Fruit fly (Drosophila melanogaster) whole organism, embryonic: ENCODE measurements around the gene Ppox.

Experiments
- B-H1 ChIP-seq: fragments of 200-800 bp; sonication (Bioruptor generic); IDR thresholded peaks from 3 replicates; pipeline ENCODE4 v1.3.6; 2022; ENCODE audit warnings: missing biosample characterization, missing genetic modification characterization
- CG1024 ChIP-seq: fragments of 200-800 bp; sonication (Bioruptor generic); IDR thresholded peaks from 2 replicates; pipeline ENCODE4 v1.3.6; 2022; ENCODE audit warnings: missing biosample characterization, missing genetic modification characterization
- CG10267 ChIP-seq: fragments of 200-800 bp; sonication (Bioruptor generic); optimal IDR thresholded peaks from 2 replicates; lab custom pipeline; 2018; ENCODE audit warnings: missing biosample characterization, mild to moderate bottlenecking, missing genetic modification characterization, moderate library complexity
- CG10274 ChIP-seq: fragments of 200-800 bp; sonication (Bioruptor generic); optimal IDR thresholded peaks from 3 replicates; lab custom pipeline; 2017; ENCODE audit warnings: missing biosample characterization, mild to moderate bottlenecking, missing genetic modification characterization
- CG10959 ChIP-seq: fragments of 200-800 bp; sonication (Bioruptor generic); IDR thresholded peaks from 2 replicates; pipeline ENCODE4 v1.3.6; 2022; ENCODE audit warnings: missing biosample characterization, missing genetic modification characterization
- CG11456 ChIP-seq: fragments of 200-800 bp; sonication (Bioruptor generic); IDR thresholded peaks from 3 replicates; pipeline ENCODE4 v1.3.6; 2022; ENCODE audit warnings: missing biosample characterization, missing genetic modification characterization
- CG11504 ChIP-seq: fragments of 200-800 bp; sonication (Bioruptor generic); optimal IDR thresholded peaks from 3 replicates; lab custom pipeline; 2019; ENCODE audit warnings: missing biosample characterization, mild to moderate bottlenecking, missing genetic modification characterization, moderate library complexity
- CG12071 ChIP-seq: fragments of 200-800 bp; sonication (Bioruptor generic); optimal IDR thresholded peaks from 3 replicates; lab custom pipeline; 2018; ENCODE audit warnings: missing biosample characterization, mild to moderate bottlenecking, missing genetic modification characterization
- CG12299 ChIP-seq: fragments of 200-800 bp; sonication (Bioruptor generic); optimal IDR thresholded peaks from 2 replicates; lab custom pipeline; 2018; ENCODE audit warnings: missing biosample characterization, mild to moderate bottlenecking, missing genetic modification characterization
- CG14860 ChIP-seq: fragments of 200-800 bp; sonication (Bioruptor generic); IDR thresholded peaks from 3 replicates; pipeline ENCODE4 v1.3.6; 2022; ENCODE audit warnings: missing biosample characterization, missing genetic modification characterization; ENCODE audit not compliant: partially characterized antibody
- CG1529 ChIP-seq: fragments of 200-800 bp; sonication (Bioruptor generic); optimal IDR thresholded peaks from 3 replicates; lab custom pipeline; 2018; ENCODE audit warnings: missing biosample characterization, missing genetic modification characterization
- CG17328 ChIP-seq: fragments of 200-800 bp; sonication (Bioruptor generic); IDR thresholded peaks from 2 replicates; pipeline ENCODE4 v1.3.6; 2022; ENCODE audit warnings: missing biosample characterization, missing genetic modification characterization
- CG17802 ChIP-seq: fragments of 200-800 bp; sonication (Bioruptor generic); optimal IDR thresholded peaks from 2 replicates; lab custom pipeline; 2018; ENCODE audit warnings: missing biosample characterization, mild to moderate bottlenecking, missing genetic modification characterization, moderate library complexity
- CG17829 ChIP-seq: fragments of 200-800 bp; optimal IDR thresholded peaks from 2 replicates; lab custom pipeline; 2019; ENCODE audit warnings: missing biosample characterization, mild to moderate bottlenecking, missing genetic modification characterization, moderate library complexity
- CG2199 ChIP-seq: fragments of 200-800 bp; sonication (Bioruptor generic); IDR thresholded peaks from 3 replicates; pipeline ENCODE4 v1.3.6; 2022; ENCODE audit warnings: missing biosample characterization, missing genetic modification characterization
- CG30020 ChIP-seq: fragments of 200-800 bp; optimal IDR thresholded peaks from 2 replicates; lab custom pipeline; 2019; ENCODE audit warnings: missing biosample characterization, mild to moderate bottlenecking, missing genetic modification characterization, moderate library complexity
- CG31224 ChIP-seq: fragments of 200-800 bp; sonication (Bioruptor generic); IDR thresholded peaks from 2 replicates; pipeline ENCODE4 v1.3.6; 2022; ENCODE audit warnings: missing biosample characterization, missing genetic modification characterization
- CG32772 ChIP-seq: fragments of 200-800 bp; sonication (Bioruptor generic); IDR thresholded peaks from 2 replicates; pipeline ENCODE4 v1.3.6; 2022; ENCODE audit warnings: missing biosample characterization, missing genetic modification characterization
- CG34224 ChIP-seq: fragments of 200-800 bp; sonication (Bioruptor generic); IDR thresholded peaks from 3 replicates; pipeline ENCODE4 v1.3.6; 2022; ENCODE audit warnings: missing biosample characterization, missing genetic modification characterization; ENCODE audit not compliant: partially characterized antibody
- CG43689 ChIP-seq: fragments of 200-800 bp; sonication (Bioruptor generic); IDR thresholded peaks from 2 replicates; pipeline ENCODE4 v1.3.6; 2022; ENCODE audit warnings: missing biosample characterization, missing genetic modification characterization
- CG6272 ChIP-seq: fragments of 200-800 bp; sonication (Bioruptor generic); IDR thresholded peaks from 2 replicates; pipeline ENCODE4 v1.3.6; 2022; ENCODE audit warnings: missing biosample characterization, missing genetic modification characterization
- CG7745 ChIP-seq: fragments of 200-800 bp; sonication (Bioruptor generic); optimal IDR thresholded peaks from 2 replicates; lab custom pipeline; 2018; ENCODE audit warnings: missing biosample characterization, mild to moderate bottlenecking, missing genetic modification characterization, moderate library complexity
- CTCF ChIP-seq: fragments of 200-800 bp; sonication (Bioruptor generic); optimal IDR thresholded peaks from 2 replicates; lab custom pipeline; 2017; ENCODE audit warnings: missing biosample characterization, mild to moderate bottlenecking, missing genetic modification characterization, moderate library complexity
- Chrac-16 ChIP-seq: fragments of 200-800 bp; sonication (Bioruptor generic); optimal IDR thresholded peaks from 3 replicates; lab custom pipeline; 2016; ENCODE audit warnings: missing biosample characterization, missing genetic modification characterization
- CrebB ChIP-seq: fragments of 200-800 bp; sonication (Bioruptor generic); optimal IDR thresholded peaks from 3 replicates; lab custom pipeline; 2018; ENCODE audit warnings: missing biosample characterization, mild to moderate bottlenecking, missing genetic modification characterization
- D ChIP-seq, 2 experiments: fragments of 200-800 bp in 1 of 2; fragments of >200 bp in 1 of 2; sonication (Bioruptor generic) in 1 of 2; optimal IDR thresholded peaks; 2 replicates in 1 of 2; 3 replicates in 1 of 2; lab custom pipeline; 2017; ENCODE audit warnings: mild to moderate bottlenecking in 1 of 2, missing biosample characterization in 1 of 2, missing genetic modification characterization in 1 of 2, missing genetic modification reagents in 1 of 2
- Dbx ChIP-seq: fragments of 200-800 bp; sonication (Bioruptor generic); IDR thresholded peaks from 3 replicates; pipeline ENCODE4 v1.3.6; 2022; ENCODE audit warnings: missing biosample characterization, missing genetic modification characterization
- Dfd ChIP-seq, 2 experiments: fragments of >200 bp; optimal IDR thresholded peaks; 2 replicates each; lab custom pipeline; 2017; ENCODE audit warnings: missing biosample characterization in 2 of 2, missing genetic modification characterization in 2 of 2
- Dref ChIP-seq: fragments of 200-800 bp; sonication (Bioruptor generic); IDR thresholded peaks from 2 replicates; pipeline ENCODE4 v1.3.6; 2022; ENCODE audit warnings: missing biosample characterization, missing genetic modification characterization
- Drgx ChIP-seq: fragments of 200-800 bp; sonication (Bioruptor generic); IDR thresholded peaks from 2 replicates; pipeline ENCODE4 v1.3.6; 2022; ENCODE audit warnings: missing biosample characterization, missing genetic modification characterization
- Gug ChIP-seq: fragments of 200-800 bp; sonication (Bioruptor generic); IDR thresholded peaks from 4 replicates; pipeline ENCODE4 v1.3.6; 2022; ENCODE audit warnings: missing biosample characterization, missing genetic modification characterization
- HLHmδ ChIP-seq: fragments of 200-800 bp; sonication (Bioruptor generic); optimal IDR thresholded peaks from 2 replicates; lab custom pipeline; 2018; ENCODE audit warnings: missing biosample characterization, mild to moderate bottlenecking, missing genetic modification characterization, moderate library complexity
- Hand ChIP-seq: fragments of 200-800 bp; sonication (Bioruptor generic); optimal IDR thresholded peaks from 2 replicates; lab custom pipeline; 2017; ENCODE audit warnings: mild to moderate bottlenecking, missing biosample characterization, missing genetic modification reagents, missing genetic modification characterization
- Kr ChIP-seq: fragments of 200-800 bp; sonication (Bioruptor generic); optimal IDR thresholded peaks from 2 replicates; lab custom pipeline; 2017; ENCODE audit warnings: missing biosample characterization, mild to moderate bottlenecking, missing genetic modification characterization
- NK7.1 ChIP-seq: fragments of 200-800 bp; sonication (Bioruptor generic); optimal IDR thresholded peaks from 3 replicates; lab custom pipeline; 2016; ENCODE audit warnings: missing biosample characterization, missing genetic modification characterization
- Side ChIP-seq: fragments of 200-800 bp; sonication (Bioruptor generic); optimal IDR thresholded peaks from 2 replicates; lab custom pipeline; 2016; ENCODE audit warnings: missing biosample characterization, missing genetic modification characterization
- Stat92E ChIP-seq, 3 experiments: fragments of >200 bp in 2 of 3; fragments of 200-800 bp in 1 of 3; sonication (Bioruptor generic) in 1 of 3; optimal IDR thresholded peaks; 2 replicates each; lab custom pipeline; 2017 to 2019; ENCODE audit warnings: missing biosample characterization in 3 of 3, missing genetic modification characterization in 3 of 3, mild to moderate bottlenecking in 1 of 3, moderate library complexity in 1 of 3
- bbx ChIP-seq: fragments of 200-800 bp; sonication (Bioruptor generic); IDR thresholded peaks from 2 replicates; pipeline ENCODE4 v1.3.6; 2022; ENCODE audit warnings: missing biosample characterization, missing genetic modification characterization; ENCODE audit not compliant: partially characterized antibody
- cad ChIP-seq: fragments of >200 bp; optimal IDR thresholded peaks from 2 replicates; lab custom pipeline; 2017; ENCODE audit warnings: missing biosample characterization, missing genetic modification characterization
- caup ChIP-seq: fragments of 200-800 bp; sonication (Bioruptor generic); optimal IDR thresholded peaks from 3 replicates; lab custom pipeline; 2017; ENCODE audit warnings: missing biosample characterization, mild to moderate bottlenecking, missing genetic modification characterization, moderate library complexity; ENCODE audit not compliant: severe bottlenecking
- dmrt11E ChIP-seq: fragments of 200-800 bp; sonication (Bioruptor generic); optimal IDR thresholded peaks from 3 replicates; lab custom pipeline; 2018; ENCODE audit warnings: missing biosample characterization, mild to moderate bottlenecking, missing genetic modification characterization, moderate library complexity
- exex ChIP-seq: fragments of 200-800 bp; sonication (Bioruptor generic); optimal IDR thresholded peaks from 4 replicates; lab custom pipeline; 2018; ENCODE audit warnings: missing biosample characterization, mild to moderate bottlenecking, missing genetic modification characterization, moderate library complexity
- fd102C ChIP-seq: fragments of 200-800 bp; sonication (Bioruptor generic); optimal IDR thresholded peaks from 2 replicates; lab custom pipeline; 2018; ENCODE audit warnings: missing biosample characterization, mild to moderate bottlenecking, missing genetic modification characterization, moderate library complexity
- kay ChIP-seq: fragments of 200-800 bp; sonication (Bioruptor generic); optimal IDR thresholded peaks from 2 replicates; lab custom pipeline; 2016; ENCODE audit warnings: missing biosample characterization, missing genetic modification characterization
- klu ChIP-seq: fragments of 200-800 bp; sonication (Bioruptor generic); IDR thresholded peaks from 2 replicates; pipeline ENCODE4 v1.3.6; 2022; ENCODE audit warnings: missing biosample characterization, missing genetic modification characterization
- lov ChIP-seq, 2 experiments: fragments of 200-800 bp in 1 of 2; fragments of >200 bp in 1 of 2; sonication (Bioruptor generic) in 1 of 2; IDR thresholded peaks in 1 of 2; optimal IDR thresholded peaks in 1 of 2; 2 replicates in 1 of 2; 3 replicates in 1 of 2; pipeline versions ENCODE4 v1.3.6 to Lab custom; 2017 to 2022; ENCODE audit warnings: missing biosample characterization in 1 of 2, missing genetic modification characterization in 1 of 2
- prd ChIP-seq, 3 experiments: fragments of >200 bp in 2 of 3; fragments of 200-800 bp in 1 of 3; sonication (Bioruptor generic) in 1 of 3; optimal IDR thresholded peaks in 2 of 3; IDR thresholded peaks in 1 of 3; 2 replicates in 2 of 3; 3 replicates in 1 of 3; pipeline versions ENCODE4 v1.3.6 to Lab custom; 2017 to 2022; ENCODE audit warnings: missing biosample characterization in 1 of 3, missing genetic modification characterization in 1 of 3
- seq ChIP-seq: fragments of 200-800 bp; sonication (Bioruptor generic); IDR thresholded peaks from 2 replicates; pipeline ENCODE4 v1.3.6; 2022; ENCODE audit warnings: missing biosample characterization, missing genetic modification characterization
- zf30C ChIP-seq: fragments of 200-800 bp; sonication (Bioruptor generic); optimal IDR thresholded peaks from 3 replicates; lab custom pipeline; 2018; ENCODE audit warnings: missing biosample characterization, mild to moderate bottlenecking, missing genetic modification characterization

Gene Ppox

DNA sequence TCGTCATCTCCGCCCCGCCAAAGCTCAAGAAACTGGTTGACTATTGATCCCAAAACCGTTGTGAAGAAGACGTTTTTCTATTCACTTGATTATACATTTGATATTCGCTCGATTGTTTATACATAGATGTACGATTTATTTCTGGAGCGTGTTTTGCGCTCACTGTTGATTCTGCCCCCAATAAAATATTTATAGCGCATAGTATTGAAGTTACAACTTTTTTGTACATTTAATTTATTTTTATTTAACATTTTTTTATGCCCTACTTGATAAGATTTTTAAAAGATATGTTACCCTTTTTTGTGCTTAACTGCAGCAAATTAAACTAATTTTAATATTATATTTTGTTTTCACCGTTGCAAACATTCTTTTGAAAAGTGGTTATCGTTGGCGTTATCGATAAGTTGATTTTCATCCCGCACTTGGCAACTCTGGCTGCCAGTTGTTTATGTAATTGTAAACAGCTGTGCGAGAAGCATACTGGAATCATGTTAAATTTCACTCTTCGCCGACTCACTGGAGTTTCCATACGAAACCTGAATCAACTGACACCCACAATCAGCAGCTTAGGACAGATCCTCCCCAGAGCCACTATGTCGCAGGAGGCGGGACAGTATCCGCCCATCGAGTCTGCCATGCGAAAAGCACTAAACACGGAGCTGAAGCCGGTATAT is 2.3 kb downstream of the Ppox start, which contains the start of gene CG31126 (continued):
- TF ChIP-seq CG12071 (GFP tag; lab: Kevin White, UChicago), result no peak
- no peak for TF ChIP-seq Side (GFP tag; lab: Kevin White, UChicago)
- no peak for TF ChIP-seq D (optimal IDR thresholded peaks at IDR 0.05; lab: Kevin White, UChicago)
- TF ChIP-seq D (GFP tag; optimal IDR thresholded peaks at IDR 0.05; lab: Kevin White, UChicago), result no peak
- TF ChIP-seq CG7745 (tag; lab: Kevin White, UChicago), result no peak
- TF ChIP-seq klu, result no peak
- no peak for TF ChIP-seq lov (optimal IDR thresholded peaks at IDR 0.05; lab: Kevin White, UChicago)
- TF ChIP-seq lov (GFP tag; IDR thresholded peaks at IDR 0.05; lab: Robert Waterston, UW), result no peak
- TF ChIP-seq NK7.1 (GFP tag; lab: Kevin White, UChicago), result no peak
- TF ChIP-seq CG1529, result no peak
- TF ChIP-seq CG30020 (tag; lab: Kevin White, UChicago), result no peak
- no peak for TF ChIP-seq CG10274
- no peak for TF ChIP-seq exex (tag; lab: Kevin White, UChicago)
- TF ChIP-seq fd102C (GFP tag; lab: Kevin White, UChicago), result no peak
- no peak for TF ChIP-seq CG17829
- TF ChIP-seq CG14860 (GFP tag; lab: Robert Waterston, UW), result peak; percentile 34; the same call in 1 of the 3 replicates
- no peak for TF ChIP-seq Stat92E (GFP tag; optimal IDR thresholded peaks at IDR 0.05; lab: Kevin White, UChicago)
- no peak for TF ChIP-seq Drgx (GFP tag; lab: Robert Waterston, UW)
- TF ChIP-seq CG31224 (GFP tag; lab: Robert Waterston, UW), result no peak
- TF ChIP-seq prd (optimal IDR thresholded peaks at IDR 0.05; lab: Kevin White, UChicago), result no peak
- no peak for TF ChIP-seq prd (GFP tag; IDR thresholded peaks at IDR 0.05; lab: Robert Waterston, UW)
- no peak for TF ChIP-seq CrebB
- no peak for TF ChIP-seq CG11456
- TF ChIP-seq CG32772 (GFP tag; lab: Robert Waterston, UW), result no peak
- TF ChIP-seq Dfd (GFP tag; optimal IDR thresholded peaks at IDR 0.05; lab: Kevin White, UChicago), result no peak
- TF ChIP-seq CG2199 (GFP tag; lab: Robert Waterston, UW), result no peak
- TF ChIP-seq kay (GFP tag; lab: Kevin White, UChicago), result no peak
- TF ChIP-seq CG34224, result peak; percentile 67
- TF ChIP-seq bbx, result peak; percentile 62; the same call in 1 of the 2 replicates
- TF ChIP-seq Hand (GFP tag; lab: Kevin White, UChicago), result no peak
- peak; percentile 85 for TF ChIP-seq Dref (GFP tag; lab: Robert Waterston, UW)
- TF ChIP-seq Dbx, result no peak
- peak; percentile 37 for TF ChIP-seq CG10267
- TF ChIP-seq seq (GFP tag; lab: Robert Waterston, UW), result no peak
- TF ChIP-seq CG10959, result no peak
- TF ChIP-seq Kr, result no peak
- TF ChIP-seq CG1024 (GFP tag; lab: Robert Waterston, UW), result no peak
- TF ChIP-seq CTCF (GFP tag; lab: Kevin White, UChicago), result no peak
- TF ChIP-seq Gug (GFP tag; lab: Robert Waterston, UW), result no peak
- TF ChIP-seq CG12299 (tag; lab: Kevin White, UChicago), result no peak
- TF ChIP-seq CG6272 (GFP tag; lab: Robert Waterston, UW), result no peak
- TF ChIP-seq caup (GFP tag; lab: Kevin White, UChicago), result no peak
- no peak for TF ChIP-seq Chrac-16 (GFP tag; lab: Kevin White, UChicago)
- no peak for TF ChIP-seq B-H1 (GFP tag; lab: Robert Waterston, UW)
- TF ChIP-seq cad (GFP tag; lab: Kevin White, UChicago), result no peak
- TF ChIP-seq HLHmδ, result no peak
- no peak for TF ChIP-seq zf30C (GFP tag; lab: Kevin White, UChicago)
- no peak for TF ChIP-seq CG43689
- TF ChIP-seq dmrt11E (tag; lab: Kevin White, UChicago), result no peak
- TF ChIP-seq CG11504 (tag; lab: Kevin White, UChicago), result no peak
- TF ChIP-seq CG17328 (GFP tag; lab: Robert Waterston, UW), result no peak
- no peak for TF ChIP-seq CG17802
